Worm (Caenorhabditis elegans) whole organism, L2 larva: ENCODE data around the gene clc-4.

Source experiments
- C34F6.9 ChIP-seq: fragments of 150-350 bp; optimal IDR thresholded peaks from 2 replicates; lab custom pipeline; 2014; ENCODE audit warnings: missing biosample characterization, missing genetic modification characterization
- F13H6.1 ChIP-seq: sonication (generic microtip); optimal IDR thresholded peaks from 2 replicates; lab custom pipeline; 2016; ENCODE audit warnings: missing genetic modification characterization, missing compliant biosample characterization
- R02D3.7 ChIP-seq: fragments of 150-350 bp; optimal IDR thresholded peaks from 2 replicates; lab custom pipeline; 2014; ENCODE audit warnings: missing biosample characterization, missing genetic modification characterization
- Y55F3AM.14 ChIP-seq: fragments of 200-800 bp; sonication (Bioruptor generic); optimal IDR thresholded peaks from 2 replicates; lab custom pipeline; 2018; ENCODE audit warnings: mild to moderate bottlenecking, missing genetic modification characterization, missing compliant biosample characterization
- ZK546.5 ChIP-seq: sonication (generic microtip); optimal IDR thresholded peaks from 2 replicates; lab custom pipeline; 2017; ENCODE audit warnings: missing biosample characterization, missing genetic modification characterization
- alr-1 ChIP-seq: fragments of 150-350 bp; optimal IDR thresholded peaks from 2 replicates; lab custom pipeline; 2014; ENCODE audit warnings: missing biosample characterization, missing genetic modification characterization
- aly-2 ChIP-seq: fragments of 150-350 bp; optimal IDR thresholded peaks from 2 replicates; lab custom pipeline; 2014; ENCODE audit warnings: missing biosample characterization, missing genetic modification characterization
- ama-1 ChIP-seq: fragments of 150-350 bp; optimal IDR thresholded peaks from 2 replicates; lab custom pipeline; 2018; ENCODE audit warnings: inconsistent platforms
- blmp-1 ChIP-seq: sonication (generic microtip); optimal IDR thresholded peaks from 2 replicates; lab custom pipeline; 2017; ENCODE audit warnings: missing genetic modification characterization, mild to moderate bottlenecking, missing compliant biosample characterization, antibody characterized with exemption, moderate library complexity; ENCODE audit not compliant: insufficient read depth
- ceh-16 ChIP-seq: fragments of 150-350 bp; optimal IDR thresholded peaks from 2 replicates; lab custom pipeline; 2014; ENCODE audit warnings: missing biosample characterization, missing genetic modification characterization
- ceh-82 ChIP-seq: fragments of 150-350 bp; optimal IDR thresholded peaks from 2 replicates; lab custom pipeline; 2014; ENCODE audit warnings: missing biosample characterization, missing genetic modification characterization
- crh-2 ChIP-seq: sonication (generic microtip); optimal IDR thresholded peaks from 2 replicates; lab custom pipeline; 2017; ENCODE audit warnings: missing biosample characterization, missing genetic modification characterization
- dmd-4 ChIP-seq: sonication (generic microtip); optimal IDR thresholded peaks from 2 replicates; lab custom pipeline; 2017; ENCODE audit warnings: missing biosample characterization, missing genetic modification characterization
- egl-27 ChIP-seq: sonication (generic microtip); optimal IDR thresholded peaks from 3 replicates; lab custom pipeline; 2017; ENCODE audit warnings: missing biosample characterization, missing genetic modification reagents, missing genetic modification characterization
- elt-1 ChIP-seq: fragments of 150-350 bp; optimal IDR thresholded peaks from 2 replicates; lab custom pipeline; 2014; ENCODE audit warnings: missing biosample characterization, missing genetic modification characterization
- elt-3 ChIP-seq: sonication (generic microtip); optimal IDR thresholded peaks from 2 replicates; lab custom pipeline; 2017; ENCODE audit warnings: missing biosample characterization, missing genetic modification characterization
- fos-1 ChIP-seq: fragments of 150-350 bp; optimal IDR thresholded peaks from 2 replicates; lab custom pipeline; 2014; ENCODE audit warnings: missing biosample characterization, missing genetic modification characterization
- gmeb-1 ChIP-seq: fragments of 150-350 bp; optimal IDR thresholded peaks from 2 replicates; lab custom pipeline; 2014; ENCODE audit warnings: missing biosample characterization, missing genetic modification characterization
- lin-11 ChIP-seq: fragments of 150-350 bp; sonication (generic microtip); optimal IDR thresholded peaks from 2 replicates; lab custom pipeline; 2014; ENCODE audit warnings: missing biosample characterization, missing genetic modification characterization, inconsistent platforms, mixed read lengths
- lin-13 ChIP-seq: fragments of 150-350 bp; optimal IDR thresholded peaks from 2 replicates; lab custom pipeline; 2014; ENCODE audit warnings: missing biosample characterization, missing genetic modification reagents, missing genetic modification characterization
- lin-39 ChIP-seq: fragments of 150-350 bp; optimal IDR thresholded peaks from 2 replicates; lab custom pipeline; 2014; ENCODE audit warnings: missing biosample characterization, missing genetic modification reagents, missing genetic modification characterization
- lsy-2 ChIP-seq, 2 experiments: fragments of 150-350 bp in 1 of 2; sonication (generic microtip) in 1 of 2; optimal IDR thresholded peaks; 2 replicates each; lab custom pipeline; 2014 to 2017; ENCODE audit warnings: missing biosample characterization in 2 of 2, missing genetic modification characterization in 2 of 2
- mab-5 ChIP-seq: fragments of 150-350 bp; optimal IDR thresholded peaks from 2 replicates; lab custom pipeline; 2014; ENCODE audit warnings: missing biosample characterization, missing genetic modification characterization
- mbf-1 ChIP-seq: sonication (generic microtip); optimal IDR thresholded peaks from 2 replicates; lab custom pipeline; 2017; ENCODE audit warnings: missing biosample characterization, missing genetic modification characterization
- mdl-1 ChIP-seq, 2 experiments: fragments of 150-350 bp in 1 of 2; sonication (generic microtip) in 1 of 2; optimal IDR thresholded peaks; 2 replicates each; lab custom pipeline; 2017; ENCODE audit warnings: missing biosample characterization in 2 of 2, missing genetic modification characterization in 2 of 2
- nhr-10 ChIP-seq: sonication (generic microtip); optimal IDR thresholded peaks from 2 replicates; lab custom pipeline; 2017; ENCODE audit warnings: missing biosample characterization, missing genetic modification characterization
- nhr-11 ChIP-seq: fragments of 150-350 bp; optimal IDR thresholded peaks from 2 replicates; lab custom pipeline; 2014; ENCODE audit warnings: missing biosample characterization, missing genetic modification characterization
- nhr-12 ChIP-seq: fragments of 150-350 bp; optimal IDR thresholded peaks from 2 replicates; lab custom pipeline; 2014; ENCODE audit warnings: missing biosample characterization, missing genetic modification characterization
- nhr-129 ChIP-seq: fragments of 150-350 bp; optimal IDR thresholded peaks from 2 replicates; lab custom pipeline; 2014; ENCODE audit warnings: missing biosample characterization, missing genetic modification characterization
- nhr-21 ChIP-seq: fragments of 150-350 bp; optimal IDR thresholded peaks from 2 replicates; lab custom pipeline; 2014; ENCODE audit warnings: missing biosample characterization, missing genetic modification characterization
- nhr-23 ChIP-seq: fragments of 150-350 bp; optimal IDR thresholded peaks from 2 replicates; lab custom pipeline; 2014; ENCODE audit warnings: missing biosample characterization, missing genetic modification reagents, missing genetic modification characterization
- nhr-237 ChIP-seq: fragments of 150-350 bp; optimal IDR thresholded peaks from 2 replicates; lab custom pipeline; 2014; ENCODE audit warnings: missing biosample characterization, missing genetic modification characterization
- nhr-25 ChIP-seq: fragments of 150-350 bp; sonication (generic microtip); optimal IDR thresholded peaks from 3 replicates; lab custom pipeline; 2014; ENCODE audit warnings: missing biosample characterization, missing genetic modification characterization
- nhr-6 ChIP-seq: fragments of 150-350 bp; optimal IDR thresholded peaks from 2 replicates; lab custom pipeline; 2014; ENCODE audit warnings: missing biosample characterization, missing genetic modification characterization
- nhr-77 ChIP-seq: fragments of 150-350 bp; optimal IDR thresholded peaks from 2 replicates; lab custom pipeline; 2014; ENCODE audit warnings: missing biosample characterization, missing genetic modification characterization
- peb-1 ChIP-seq: fragments of 150-350 bp; optimal IDR thresholded peaks from 2 replicates; lab custom pipeline; 2014; ENCODE audit warnings: missing biosample characterization, missing genetic modification characterization
- sem-4 ChIP-seq: fragments of 150-350 bp; optimal IDR thresholded peaks from 2 replicates; lab custom pipeline; 2014; ENCODE audit warnings: missing biosample characterization, missing genetic modification reagents, missing genetic modification characterization
- skn-1 ChIP-seq: sonication (generic microtip); optimal IDR thresholded peaks from 2 replicates; lab custom pipeline; 2017; ENCODE audit warnings: missing biosample characterization, missing genetic modification characterization
- sma-3 ChIP-seq: sonication (generic microtip); optimal IDR thresholded peaks from 2 replicates; lab custom pipeline; 2016; ENCODE audit warnings: missing genetic modification reagents, missing genetic modification characterization, missing compliant biosample characterization
- sma-9 ChIP-seq, 2 experiments: fragments of 150-350 bp in 1 of 2; sonication (generic microtip) in 1 of 2; optimal IDR thresholded peaks; 2 replicates each; lab custom pipeline; 2014 to 2016; ENCODE audit warnings: missing genetic modification characterization in 2 of 2, mild to moderate bottlenecking in 1 of 2, missing biosample characterization in 1 of 2, missing compliant biosample characterization in 1 of 2, missing genetic modification reagents in 1 of 2, moderate library complexity in 1 of 2
- snpc-4 ChIP-seq: fragments of 150-350 bp; optimal IDR thresholded peaks from 2 replicates; lab custom pipeline; 2014; ENCODE audit warnings: missing biosample characterization, missing genetic modification characterization
- unc-39 ChIP-seq: fragments of 150-350 bp; optimal IDR thresholded peaks from 2 replicates; lab custom pipeline; 2014; ENCODE audit warnings: missing biosample characterization, missing genetic modification characterization
- unc-55 ChIP-seq: fragments of 150-350 bp; sonication (generic microtip); optimal IDR thresholded peaks from 3 replicates; lab custom pipeline; 2014; ENCODE audit warnings: missing biosample characterization, missing genetic modification reagents, missing genetic modification characterization
- unc-62 ChIP-seq: fragments of 150-350 bp; optimal IDR thresholded peaks from 2 replicates; lab custom pipeline; 2014; ENCODE audit warnings: missing biosample characterization, missing genetic modification reagents, missing genetic modification characterization
- zag-1 ChIP-seq: fragments of 150-350 bp; optimal IDR thresholded peaks from 2 replicates; lab custom pipeline; 2014; ENCODE audit warnings: missing biosample characterization, missing genetic modification characterization
- ztf-1 ChIP-seq: fragments of 200-800 bp; sonication (Bioruptor generic); conservative IDR thresholded peaks from 2 replicates; pipeline ENCODE4 v1.3.6; 2022; ENCODE audit warnings: missing genetic modification characterization, missing compliant biosample characterization
- ztf-11 ChIP-seq: sonication (generic microtip); optimal IDR thresholded peaks from 2 replicates; lab custom pipeline; 2017; ENCODE audit warnings: missing biosample characterization, missing genetic modification characterization
- ztf-4 ChIP-seq: fragments of 150-350 bp; optimal IDR thresholded peaks from 2 replicates; lab custom pipeline; 2014; ENCODE audit warnings: missing biosample characterization, missing genetic modification characterization

Gene clc-4

DNA sequence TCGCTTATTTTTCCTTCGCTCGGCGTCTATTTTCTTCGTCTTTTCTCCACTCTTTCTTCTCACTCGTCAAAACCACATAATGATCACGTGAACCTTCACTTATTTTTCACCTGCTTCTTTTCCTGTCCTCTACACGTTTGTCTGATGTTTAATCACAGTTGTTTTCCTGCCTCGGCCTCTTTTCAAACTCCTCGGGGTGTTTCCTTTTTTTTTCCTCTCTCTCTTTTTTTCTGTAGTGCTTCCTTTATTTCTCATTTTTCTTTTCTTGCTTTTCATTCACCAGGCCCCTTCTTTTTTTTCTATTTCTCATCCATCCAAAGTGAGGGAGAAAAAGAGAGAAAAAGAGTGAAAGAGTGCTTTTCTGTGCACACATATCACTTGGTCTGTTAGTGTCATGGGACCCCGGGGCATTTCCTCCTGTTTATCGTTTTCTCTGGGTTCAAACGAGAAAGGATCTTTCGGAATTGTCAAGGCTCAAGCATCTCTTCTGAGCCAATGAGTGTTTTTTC is 12.7 kb downstream of the clc-4 start:
- TF ChIP-seq nhr-11 (peak; percentile 22), alr-1 (tag; lab: Kevin White, UChicago) (no peak), ceh-16 (tag; lab: Kevin White, UChicago) (no peak), ceh-82 (tag; lab: Kevin White, UChicago) (no peak), C34F6.9 (tag; lab: Kevin White, UChicago) (peak; percentile 95), crh-2 (peak; percentile 90), ztf-11 (tag; lab: Kevin White, UChicago) (no peak), ztf-4 (tag; lab: Kevin White, UChicago) (peak; percentile 66), ama-1 (lab: Kevin White, UChicago) (peak; percentile 59), gmeb-1 (peak; percentile 62), nhr-237 (tag; lab: Kevin White, UChicago) (no peak), mdl-1 (tag; optimal IDR thresholded peaks at IDR 0.05; lab: Kevin White, UChicago) (peak; percentile 30 to 79), lin-13 (GFP tag; lab: Kevin White, UChicago) (peak; percentile 64), ztf-1 (no peak), Y55F3AM.14 (GFP tag; lab: Kevin White, UChicago) (peak; percentile 89), elt-3 (tag; lab: Kevin White, UChicago) (no peak), peb-1 (tag; lab: Kevin White, UChicago) (no peak), mab-5 (tag; lab: Kevin White, UChicago) (peak; percentile 87), lin-39 (tag; lab: Kevin White, UChicago) (peak; percentile 46), F13H6.1 (tag; lab: Kevin White, UChicago) (peak; percentile 97), nhr-21 (tag; lab: Kevin White, UChicago) (peak; percentile 86), nhr-6 (tag; lab: Kevin White, UChicago) (peak; percentile 83), unc-39 (tag; lab: Kevin White, UChicago) (no peak), snpc-4 (tag; lab: Kevin White, UChicago) (peak; percentile 55), ZK546.5 (no peak), nhr-25 (tag; lab: Kevin White, UChicago) (peak; percentile 84), sem-4 (peak; percentile 96), nhr-77 (tag; lab: Kevin White, UChicago) (no peak), elt-1 (tag; lab: Kevin White, UChicago) (no peak), egl-27 (peak; percentile 89), sma-3 (peak; percentile 87), fos-1 (tag; lab: Kevin White, UChicago) (peak; percentile 56), mbf-1 (no peak), aly-2 (tag; lab: Kevin White, UChicago) (no peak), R02D3.7 (tag; lab: Kevin White, UChicago) (no peak), lsy-2 (tag; optimal IDR thresholded peaks at IDR 0.05; lab: Kevin White, UChicago) (peak; percentile 40 to 90), nhr-23 (tag; lab: Kevin White, UChicago) (no peak), unc-62 (GFP tag; lab: Kevin White, UChicago) (no peak), nhr-129 (tag; lab: Kevin White, UChicago) (peak; percentile 90), lin-11 (tag; lab: Kevin White, UChicago) (peak; percentile 33), zag-1 (tag; lab: Kevin White, UChicago) (peak; percentile 86), skn-1 (tag; lab: Kevin White, UChicago) (no peak), dmd-4 (tag; lab: Kevin White, UChicago) (no peak), blmp-1 (tag; lab: Kevin White, UChicago) (peak; percentile 95), nhr-12 (tag; lab: Kevin White, UChicago) (no peak), nhr-10 (tag; lab: Kevin White, UChicago) (no peak), sma-9 (GFP tag; optimal IDR thresholded peaks at IDR 0.05; lab: Kevin White, UChicago) (peak; percentile 99), sma-9 (tag; optimal IDR thresholded peaks at IDR 0.05; lab: Kevin White, UChicago) (no peak), unc-55 (GFP tag; lab: Kevin White, UChicago) (peak; percentile 86)
